Fruit fly (Drosophila melanogaster): ENCODE measurements around the gene kra.

- TF ChIP-seq bab1 (GFP tag; optimal IDR thresholded peaks at IDR 0.05) (no peak), CG14711 (tag; optimal IDR thresholded peaks at IDR 0.05) (no peak)
Observed at dm6 chr3R:5621714-5622405, 20.9 kb upstream of the kra start.
